Worm (Caenorhabditis elegans): Measurements from ENCODE around the gene str-164.
A peak's percentile ranks its signal among the peaks of the same experiment; 100 is the strongest.

Gene str-164

DNA sequence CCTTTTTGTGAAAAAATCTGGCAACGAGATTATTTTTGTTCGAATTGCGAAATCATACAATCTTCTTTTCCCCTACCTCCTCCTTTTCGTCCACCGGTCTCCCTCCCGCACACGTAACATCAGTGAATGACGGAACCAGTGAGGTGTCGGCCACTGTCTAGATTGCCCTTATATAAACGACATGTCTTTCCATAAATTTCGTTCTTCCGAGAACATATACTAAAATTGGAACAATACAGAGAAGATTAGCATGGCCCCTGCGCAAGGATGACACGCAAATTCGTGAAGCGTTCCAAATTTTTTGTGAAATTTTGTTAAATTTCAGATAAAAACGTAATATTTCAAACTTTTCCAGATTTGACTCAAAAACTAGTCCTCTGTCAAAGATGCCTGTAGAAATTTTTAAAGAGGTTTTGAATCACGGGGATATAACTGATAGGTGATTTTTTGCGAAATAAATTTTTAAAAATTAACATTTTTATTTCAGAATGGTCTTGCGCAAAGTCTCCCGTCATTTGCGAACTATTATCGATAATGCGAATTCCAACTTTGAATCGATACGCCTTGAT lies 29.7 kb upstream of the str-164 start:
- TF ChIP-seq elt-2 (tag; optimal IDR thresholded peaks at IDR 0.05) (peak; percentile 4), lsy-12 (tag; optimal IDR thresholded peaks at IDR 0.05) (no peak), ztf-4 (tag; optimal IDR thresholded peaks at IDR 0.05) (no peak), nhr-25 (tag; optimal IDR thresholded peaks at IDR 0.05) (peak; percentile 24), mdl-1 (tag; optimal IDR thresholded peaks at IDR 0.05) (no peak), sea-2 (GFP tag; optimal IDR thresholded peaks at IDR 0.05) (no peak), unc-39 (tag; optimal IDR thresholded peaks at IDR 0.05) (no peak), ceh-82 (tag; optimal IDR thresholded peaks at IDR 0.05) (no peak), elt-1 (tag; optimal IDR thresholded peaks at IDR 0.05) (no peak), nhr-43 (tag; optimal IDR thresholded peaks at IDR 0.05; ENCODE audit: poor library complexity, severe bottlenecking) (peak; percentile 65), snpc-4 (tag; optimal IDR thresholded peaks at IDR 0.05) (peak; percentile 95), elt-3 (tag; optimal IDR thresholded peaks at IDR 0.05) (no peak), nfya-1 (tag; optimal IDR thresholded peaks at IDR 0.05; ENCODE audit: insufficient read depth) (peak; percentile 23), nhr-23 (tag; optimal IDR thresholded peaks at IDR 0.05) (no peak)

DNA sequence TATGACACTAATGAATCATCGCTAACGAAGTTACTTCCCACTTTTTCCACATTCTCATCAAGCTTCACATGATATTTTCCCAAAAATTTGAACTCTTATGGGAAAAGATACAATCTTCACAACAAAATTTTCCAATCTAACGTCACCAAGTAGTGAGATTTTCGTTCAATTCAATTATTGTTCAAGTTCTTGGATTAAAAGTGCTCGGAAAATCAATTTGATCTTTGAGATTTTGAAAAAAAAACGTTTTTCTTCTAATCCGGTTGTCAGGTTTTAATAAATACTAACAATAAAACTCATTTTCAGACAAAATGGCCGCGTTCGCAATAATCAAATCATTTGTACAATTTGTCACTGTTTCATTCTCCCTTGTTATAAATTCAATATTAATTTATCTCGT lies 26.4 kb upstream of the str-164 start, which contains the start of gene str-153:
Gene str-153 (plus strand): TSS at position 301 of the 400 bp plus-strand sequence.
- TF ChIP-seq hmg-11 (tag; optimal IDR thresholded peaks at IDR 0.05): no peak
- TF ChIP-seq ztf-11 (tag; optimal IDR thresholded peaks at IDR 0.05): no peak
- no peak for TF ChIP-seq elt-1 (tag; optimal IDR thresholded peaks at IDR 0.05)
- no peak for TF ChIP-seq sea-2 (GFP tag; optimal IDR thresholded peaks at IDR 0.05)
- no peak for TF ChIP-seq zag-1 (tag; optimal IDR thresholded peaks at IDR 0.05)
- no peak for TF ChIP-seq lin-15B (tag; optimal IDR thresholded peaks at IDR 0.05)

DNA sequence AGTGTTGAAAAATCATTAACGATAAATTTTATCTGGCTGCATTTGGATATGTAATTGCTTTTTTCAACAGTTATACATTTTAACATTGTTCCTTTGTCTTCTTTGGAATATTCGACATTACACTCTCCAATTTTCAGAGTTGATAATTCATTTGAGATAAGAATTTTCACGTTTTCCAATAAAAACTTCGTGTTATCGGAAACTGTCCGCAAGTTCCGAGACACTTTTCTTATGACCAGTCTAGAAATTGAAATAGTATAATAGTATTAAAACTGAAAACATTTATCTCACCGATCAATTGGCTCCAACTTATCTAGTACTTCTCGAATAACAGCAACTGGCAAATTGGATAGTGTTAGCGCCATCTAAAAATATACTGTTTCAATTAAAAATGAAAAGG lies 22.9 kb upstream of the str-164 start, which contains the start of gene fbxa-86:
Gene fbxa-86 (minus strand): TSS at position 367 of the 400 bp plus-strand sequence.
- TF ChIP-seq nhr-76 (tag; optimal IDR thresholded peaks at IDR 0.05) (no peak), daf-12 (tag; optimal IDR thresholded peaks at IDR 0.05) (no peak), pqm-1 (tag; optimal IDR thresholded peaks at IDR 0.05) (peak; percentile 30), elt-2 (tag; optimal IDR thresholded peaks at IDR 0.05) (peak; percentile 57)

DNA sequence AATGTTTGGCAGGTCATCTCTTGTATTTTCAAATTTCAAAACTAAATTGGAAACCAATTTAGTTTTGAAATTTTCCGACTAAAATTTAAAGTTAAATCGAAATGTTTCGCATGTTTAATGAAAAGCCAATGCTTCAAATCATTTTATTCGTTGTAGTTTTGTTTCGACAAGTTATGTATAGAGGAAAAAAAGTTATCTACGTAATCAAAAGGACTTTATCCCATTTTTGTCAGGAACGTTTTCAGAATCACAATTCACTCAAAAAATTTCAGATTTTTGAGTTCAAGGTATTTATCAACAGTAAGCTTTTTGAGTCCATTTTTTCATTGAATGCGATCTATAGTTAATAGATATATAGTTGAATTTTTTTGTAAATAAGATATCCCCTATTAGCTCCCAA lies 21.9 kb upstream of the str-164 start, which contains the start of gene str-168:
Gene str-168 (plus strand): TSS at position 301 of the 400 bp plus-strand sequence.
- TF ChIP-seq ceh-16 (tag; optimal IDR thresholded peaks at IDR 0.05): no peak
- no peak for TF ChIP-seq ceh-28 (tag; optimal IDR thresholded peaks at IDR 0.05)
- no peak for TF ChIP-seq ceh-82 (tag; optimal IDR thresholded peaks at IDR 0.05)
- TF ChIP-seq ztf-11 (tag; optimal IDR thresholded peaks at IDR 0.05): no peak
- no peak for TF ChIP-seq nhr-25 (tag; optimal IDR thresholded peaks at IDR 0.05)
- TF ChIP-seq nhr-77 (tag; optimal IDR thresholded peaks at IDR 0.05): no peak
- TF ChIP-seq ztf-4 (tag; optimal IDR thresholded peaks at IDR 0.05): no peak

DNA sequence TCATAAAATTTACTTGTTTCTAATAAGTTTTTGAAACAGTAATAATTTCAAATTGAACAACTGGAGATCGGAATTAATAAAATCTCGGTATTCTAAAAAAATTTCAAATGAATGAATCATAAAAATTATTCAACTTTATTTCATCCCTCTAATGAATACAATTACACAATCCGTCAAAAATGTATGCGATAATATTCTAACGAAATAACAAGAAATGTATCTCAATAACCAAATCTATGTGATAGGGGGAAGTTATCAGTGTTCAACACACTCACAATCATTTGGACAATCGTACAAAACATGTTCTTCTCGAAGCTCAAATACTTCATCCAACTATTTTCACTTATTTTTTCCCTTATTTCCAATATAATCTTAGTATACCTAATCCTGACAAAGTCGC lies 18.9 kb upstream of the str-164 start, which contains the start of gene Y9C9A.5:
Gene Y9C9A.5 (plus strand): TSS at position 301 of the 400 bp plus-strand sequence.
- no peak for TF ChIP-seq elt-2 (tag; optimal IDR thresholded peaks at IDR 0.05)
- no peak for TF ChIP-seq R02D3.7 (tag; optimal IDR thresholded peaks at IDR 0.05)
- TF ChIP-seq fos-1 (tag; optimal IDR thresholded peaks at IDR 0.05): no peak
- TF ChIP-seq nhr-76 (tag; optimal IDR thresholded peaks at IDR 0.05): no peak
- no peak for TF ChIP-seq ceh-9 (tag; optimal IDR thresholded peaks at IDR 0.05)
- no peak for TF ChIP-seq tbx-2 (tag; optimal IDR thresholded peaks at IDR 0.05)
- TF ChIP-seq nhr-237 (tag; optimal IDR thresholded peaks at IDR 0.05): no peak
- TF ChIP-seq nhr-12 (tag; optimal IDR thresholded peaks at IDR 0.05): no peak
- TF ChIP-seq elt-1 (tag; optimal IDR thresholded peaks at IDR 0.05): no peak
- no peak for TF ChIP-seq unc-62 (GFP tag; optimal IDR thresholded peaks at IDR 0.05)
- TF ChIP-seq nfya-1 (tag; optimal IDR thresholded peaks at IDR 0.05; ENCODE audit: insufficient read depth): no peak
- no peak for TF ChIP-seq eor-1 (tag; optimal IDR thresholded peaks at IDR 0.05)

DNA sequence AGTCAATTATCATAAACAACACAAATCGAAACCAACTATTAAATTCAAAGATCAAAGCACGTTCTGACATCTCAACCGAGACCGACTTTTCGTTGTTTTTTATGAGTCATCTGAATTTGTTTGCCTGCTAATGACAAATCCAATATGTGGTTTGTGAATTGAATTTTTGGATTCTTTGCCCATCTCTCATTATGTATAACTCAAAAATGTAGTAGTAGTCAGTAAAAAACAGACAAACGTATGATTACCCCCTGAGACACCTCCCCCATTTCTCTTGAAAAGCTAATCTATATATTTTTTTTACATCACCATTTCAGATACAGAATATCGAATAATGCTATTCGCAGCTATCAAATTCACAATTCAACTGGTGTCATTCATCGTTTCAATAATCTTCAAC lies 14.8 kb upstream of the str-164 start, which contains the start of gene str-169:
Gene str-169 (plus strand): TSS at position 301 of the 400 bp plus-strand sequence.
- TF ChIP-seq ceh-9 (tag; optimal IDR thresholded peaks at IDR 0.05) (no peak), daf-12 (tag; optimal IDR thresholded peaks at IDR 0.05) (no peak), lsy-12 (tag; optimal IDR thresholded peaks at IDR 0.05) (no peak), egl-5 (tag; optimal IDR thresholded peaks at IDR 0.05) (no peak), eor-1 (tag; optimal IDR thresholded peaks at IDR 0.05) (no peak)

Data from whole organism, L3 larva.